4 worm cellular contexts compared by ENCODE assay signal in genomic region chrX:2237438-2237961, ce11.
TF ChIP-seq lines count a peak whose summit lies in the region.

Gene vha-15, plus strand, starts transcription at chrX:2237911.

TF ChIP-seq in whole organism, L2 larva, 48 proteins besides CTCF, POLR2A, EP300 and RAD21 (continues in another document):
- TF ChIP-seq mbf-1 (tag; optimal IDR thresholded peaks at IDR 0.05; lab: Kevin White, UChicago), result no peak
- no peak for TF ChIP-seq ztf-4 (tag; optimal IDR thresholded peaks at IDR 0.05; lab: Kevin White, UChicago)
- no peak for TF ChIP-seq peb-1 (tag; optimal IDR thresholded peaks at IDR 0.05; lab: Kevin White, UChicago)
- peak; percentile 80 for TF ChIP-seq egl-27 (tag; optimal IDR thresholded peaks at IDR 0.05; lab: Kevin White, UChicago)
- TF ChIP-seq nhr-10 (tag; optimal IDR thresholded peaks at IDR 0.05; lab: Kevin White, UChicago), result no peak
- no peak for TF ChIP-seq lin-39 (tag; optimal IDR thresholded peaks at IDR 0.05; lab: Kevin White, UChicago)
- peak; percentile 92 for TF ChIP-seq nhr-129 (tag; optimal IDR thresholded peaks at IDR 0.05; lab: Kevin White, UChicago)
- TF ChIP-seq mab-5 (tag; optimal IDR thresholded peaks at IDR 0.05; lab: Kevin White, UChicago), result peak; percentile 30
- TF ChIP-seq ztf-1 (GFP tag; conservative IDR thresholded peaks at IDR 0.05; lab: Robert Waterston, UW), result no peak
- no peak for TF ChIP-seq nhr-12 (tag; optimal IDR thresholded peaks at IDR 0.05; lab: Kevin White, UChicago)
- TF ChIP-seq zag-1 (tag; optimal IDR thresholded peaks at IDR 0.05; lab: Kevin White, UChicago), result peak; percentile 50
- TF ChIP-seq ceh-16 (tag; optimal IDR thresholded peaks at IDR 0.05; lab: Kevin White, UChicago), result peak; percentile 52
- no peak for TF ChIP-seq nhr-11 (tag; optimal IDR thresholded peaks at IDR 0.05; lab: Kevin White, UChicago)
- TF ChIP-seq ztf-11 (tag; optimal IDR thresholded peaks at IDR 0.05; lab: Kevin White, UChicago), result no peak
- peak; percentile 87 for TF ChIP-seq fos-1 (tag; optimal IDR thresholded peaks at IDR 0.05; lab: Kevin White, UChicago)
- TF ChIP-seq F13H6.1 (tag; optimal IDR thresholded peaks at IDR 0.05; lab: Kevin White, UChicago), result peak; percentile 80
- peak; percentile 73 for TF ChIP-seq ZK546.5 (tag; optimal IDR thresholded peaks at IDR 0.05; lab: Kevin White, UChicago)
- TF ChIP-seq dmd-4 (tag; optimal IDR thresholded peaks at IDR 0.05; lab: Kevin White, UChicago), result no peak
- TF ChIP-seq skn-1 (tag; optimal IDR thresholded peaks at IDR 0.05; lab: Kevin White, UChicago), result no peak
- no peak for TF ChIP-seq elt-1 (tag; optimal IDR thresholded peaks at IDR 0.05; lab: Kevin White, UChicago)
- peak; percentile 61 for TF ChIP-seq nhr-21 (tag; optimal IDR thresholded peaks at IDR 0.05; lab: Kevin White, UChicago)
- TF ChIP-seq nhr-23 (tag; optimal IDR thresholded peaks at IDR 0.05; lab: Kevin White, UChicago), result no peak
- no peak for TF ChIP-seq elt-3 (tag; optimal IDR thresholded peaks at IDR 0.05; lab: Kevin White, UChicago)

TF ChIP-seq in whole organism, L4 larva, 104 proteins besides CTCF, POLR2A, EP300 and RAD21 (continues in another document):
- TF ChIP-seq mep-1 (tag; optimal IDR thresholded peaks at IDR 0.05; lab: Kevin White, UChicago) (peak; percentile 88), pha-4 (GFP tag; IDR thresholded peaks at IDR 0.05; lab: Robert Waterston, UW) (0 out of 2 replicates have a peak, but pooled peaks have one; percentile 35), pha-4 (tag; optimal IDR thresholded peaks at IDR 0.05; lab: Kevin White, UChicago) (peak; percentile 31), daf-16 (GFP tag; optimal IDR thresholded peaks at IDR 0.05; lab: Kevin White, UChicago) (no peak), daf-16 (tag; optimal IDR thresholded peaks at IDR 0.05; lab: Kevin White, UChicago) (peak; percentile 81), ZK546.5 (tag; optimal IDR thresholded peaks at IDR 0.05; lab: Kevin White, UChicago) (peak; percentile 3 to 69), dve-1 (tag; optimal IDR thresholded peaks at IDR 0.05; lab: Kevin White, UChicago; ENCODE audit: insufficient read depth) (peak; percentile 80), hif-1 (tag; optimal IDR thresholded peaks at IDR 0.05; lab: Kevin White, UChicago) (peak in 1 of 2 experiments; percentile 41), hlh-11 (tag; optimal IDR thresholded peaks at IDR 0.05; lab: Kevin White, UChicago) (peak; percentile 81), nhr-28 (tag; optimal IDR thresholded peaks at IDR 0.05; lab: Kevin White, UChicago) (peak; percentile 71), hlh-30 (tag; optimal IDR thresholded peaks at IDR 0.05; lab: Kevin White, UChicago; ENCODE audit: insufficient read depth) (peak; percentile 76), nhr-25 (tag; optimal IDR thresholded peaks at IDR 0.05; lab: Kevin White, UChicago; ENCODE audit: borderline replicate concordance, insufficient read depth) (peak; percentile 13), skn-1 (tag; optimal IDR thresholded peaks at IDR 0.05; lab: Kevin White, UChicago) (no peak), spr-3 (GFP tag; optimal IDR thresholded peaks at IDR 0.05; lab: Kevin White, UChicago) (no peak), nhr-77 (tag; optimal IDR thresholded peaks at IDR 0.05; lab: Kevin White, UChicago) (peak; percentile 67), nhr-6 (tag; optimal IDR thresholded peaks at IDR 0.05; lab: Kevin White, UChicago) (peak; percentile 68), hmg-1.1 (GFP tag; IDR thresholded peaks at IDR 0.05; lab: Robert Waterston, UW) (peak; percentile 78), duxl-1 (tag; optimal IDR thresholded peaks at IDR 0.05; lab: Kevin White, UChicago; ENCODE audit: poor library complexity) (peak; percentile 51), unc-62 (GFP tag; optimal IDR thresholded peaks at IDR 0.05 in 1 of 2; lab: Kevin White, UChicago) (peak in 1 of 2 experiments; percentile 81), unc-62 (tag; optimal IDR thresholded peaks at IDR 0.05; lab: Kevin White, UChicago) (no peak), dpl-1 (GFP tag; optimal IDR thresholded peaks at IDR 0.05; lab: Kevin White, UChicago) (peak; percentile 58), T20F7.1 (GFP tag; optimal IDR thresholded peaks at IDR 0.05; lab: Kevin White, UChicago) (no peak), lsy-2 (tag; optimal IDR thresholded peaks at IDR 0.05; lab: Kevin White, UChicago) (peak; percentile 86 to 93)

TF ChIP-seq in whole organism, late embryonic, 69 proteins besides CTCF, POLR2A, EP300 and RAD21 (continues in another document):
- no peak for TF ChIP-seq fkh-6 (tag; optimal IDR thresholded peaks at IDR 0.05; lab: Kevin White, UChicago)
- no peak for TF ChIP-seq pros-1 (tag; optimal IDR thresholded peaks at IDR 0.05; lab: Kevin White, UChicago)
- peak; percentile 64 for TF ChIP-seq ceh-31 (tag; optimal IDR thresholded peaks at IDR 0.05; lab: Kevin White, UChicago)
- no peak for TF ChIP-seq ceh-9 (tag; optimal IDR thresholded peaks at IDR 0.05; lab: Kevin White, UChicago)
- no peak for TF ChIP-seq K09A11.1 (tag; optimal IDR thresholded peaks at IDR 0.05; lab: Kevin White, UChicago; ENCODE audit: insufficient read depth)
- no peak for TF ChIP-seq ttx-3 (tag; optimal IDR thresholded peaks at IDR 0.05; lab: Kevin White, UChicago)
- TF ChIP-seq zip-5 (tag; optimal IDR thresholded peaks at IDR 0.05; lab: Kevin White, UChicago), result no peak
- no peak for TF ChIP-seq tbx-7 (tag; optimal IDR thresholded peaks at IDR 0.05; lab: Kevin White, UChicago)
- no peak for TF ChIP-seq nhr-232 (tag; optimal IDR thresholded peaks at IDR 0.05; lab: Kevin White, UChicago)
- no peak for TF ChIP-seq pqm-1 (tag; optimal IDR thresholded peaks at IDR 0.05; lab: Kevin White, UChicago)
- no peak for TF ChIP-seq C38D4.7 (GFP tag; optimal IDR thresholded peaks at IDR 0.05; lab: Kevin White, UChicago)
- no peak for TF ChIP-seq ama-1 (optimal IDR thresholded peaks at IDR 0.05; lab: Kevin White, UChicago)
- no peak for TF ChIP-seq nhr-11 (tag; optimal IDR thresholded peaks at IDR 0.05; lab: Kevin White, UChicago)
- TF ChIP-seq ceh-2 (tag; optimal IDR thresholded peaks at IDR 0.05; lab: Kevin White, UChicago), result no peak
- TF ChIP-seq ets-4 (tag; optimal IDR thresholded peaks at IDR 0.05; lab: Kevin White, UChicago), result no peak
- no peak for TF ChIP-seq Y22D7AL.16 (tag; optimal IDR thresholded peaks at IDR 0.05; lab: Kevin White, UChicago)
- peak; percentile 85 for TF ChIP-seq nfya-1 (tag; optimal IDR thresholded peaks at IDR 0.05; lab: Kevin White, UChicago)
- peak; percentile 93 for TF ChIP-seq ceh-48 (tag; optimal IDR thresholded peaks at IDR 0.05; lab: Kevin White, UChicago)
- TF ChIP-seq npax-4 (tag; optimal IDR thresholded peaks at IDR 0.05; lab: Kevin White, UChicago), result no peak
- TF ChIP-seq hlh-15 (tag; optimal IDR thresholded peaks at IDR 0.05; lab: Kevin White, UChicago), result no peak
- no peak for TF ChIP-seq ceh-30 (tag; optimal IDR thresholded peaks at IDR 0.05; lab: Kevin White, UChicago)
- peak; percentile 33 for TF ChIP-seq ceh-18 (tag; optimal IDR thresholded peaks at IDR 0.05; lab: Kevin White, UChicago)
- TF ChIP-seq hlh-13 (GFP tag; optimal IDR thresholded peaks at IDR 0.05; lab: Kevin White, UChicago), result no peak
- TF ChIP-seq pag-3 (tag; optimal IDR thresholded peaks at IDR 0.05; lab: Kevin White, UChicago; ENCODE audit: borderline replicate concordance), result no peak
- no peak for TF ChIP-seq C08G9.2 (tag; optimal IDR thresholded peaks at IDR 0.05; lab: Kevin White, UChicago)
- TF ChIP-seq unc-86 (tag; optimal IDR thresholded peaks at IDR 0.05; lab: Kevin White, UChicago), result no peak
- peak; percentile 51 for TF ChIP-seq tbx-2 (tag; optimal IDR thresholded peaks at IDR 0.05; lab: Kevin White, UChicago)

TF ChIP-seq in whole organism, mixed stage, embryonic, 35 proteins besides CTCF, POLR2A, EP300 and RAD21:
- TF ChIP-seq lin-32 (GFP tag; optimal IDR thresholded peaks at IDR 0.05; lab: Kevin White, UChicago) (peak; percentile 64), unc-120 (tag; optimal IDR thresholded peaks at IDR 0.05; lab: Kevin White, UChicago; ENCODE audit: poor library complexity, severe bottlenecking) (peak; percentile 31), ceh-83 (GFP tag; optimal IDR thresholded peaks at IDR 0.05; lab: Kevin White, UChicago) (no peak), mep-1 (tag; optimal IDR thresholded peaks at IDR 0.05; lab: Kevin White, UChicago) (peak; percentile 76), bed-3 (GFP tag; optimal IDR thresholded peaks at IDR 0.05; lab: Kevin White, UChicago) (no peak), snpc-4 (tag; optimal IDR thresholded peaks at IDR 0.05; lab: Kevin White, UChicago) (no peak), ham-2 (GFP tag; optimal IDR thresholded peaks at IDR 0.05; lab: Kevin White, UChicago) (peak; percentile 10), lsy-2 (tag; optimal IDR thresholded peaks at IDR 0.05; lab: Kevin White, UChicago) (peak; percentile 88), pha-4 (tag; optimal IDR thresholded peaks at IDR 0.05; lab: Kevin White, UChicago) (peak; percentile 78), nhr-237 (tag; optimal IDR thresholded peaks at IDR 0.05; lab: Kevin White, UChicago) (peak; percentile 79), nhr-2 (tag; optimal IDR thresholded peaks at IDR 0.05; lab: Kevin White, UChicago) (peak; percentile 10), elt-1 (tag; optimal IDR thresholded peaks at IDR 0.05; lab: Kevin White, UChicago; ENCODE audit: borderline replicate concordance, insufficient read depth) (no peak), elt-3 (tag; optimal IDR thresholded peaks at IDR 0.05; lab: Kevin White, UChicago) (no peak), unc-39 (tag; optimal IDR thresholded peaks at IDR 0.05; lab: Kevin White, UChicago) (no peak), mls-2 (tag; optimal IDR thresholded peaks at IDR 0.05; lab: Kevin White, UChicago) (peak; percentile 45), flh-1 (GFP tag; optimal IDR thresholded peaks at IDR 0.05; lab: Kevin White, UChicago) (no peak), unc-62 (GFP tag; optimal IDR thresholded peaks at IDR 0.05; lab: Kevin White, UChicago) (peak; percentile 56), cnd-1 (tag; optimal IDR thresholded peaks at IDR 0.05; lab: Kevin White, UChicago) (peak; percentile 12), blmp-1 (tag; optimal IDR thresholded peaks at IDR 0.05; lab: Kevin White, UChicago) (no peak), drap-1 (GFP tag; optimal IDR thresholded peaks at IDR 0.05; lab: Kevin White, UChicago) (peak; percentile 25), ces-1 (GFP tag; optimal IDR thresholded peaks at IDR 0.05; lab: Kevin White, UChicago) (peak; percentile 65), hlh-1 (tag; optimal IDR thresholded peaks at IDR 0.05; lab: Kevin White, UChicago) (peak; percentile 60), ceh-39 (tag; optimal IDR thresholded peaks at IDR 0.05; lab: Kevin White, UChicago) (peak; percentile 87)
